Fruit fly (Drosophila melanogaster): ENCODE measurements around the gene CG31710.

CG31710 gene

DNA sequence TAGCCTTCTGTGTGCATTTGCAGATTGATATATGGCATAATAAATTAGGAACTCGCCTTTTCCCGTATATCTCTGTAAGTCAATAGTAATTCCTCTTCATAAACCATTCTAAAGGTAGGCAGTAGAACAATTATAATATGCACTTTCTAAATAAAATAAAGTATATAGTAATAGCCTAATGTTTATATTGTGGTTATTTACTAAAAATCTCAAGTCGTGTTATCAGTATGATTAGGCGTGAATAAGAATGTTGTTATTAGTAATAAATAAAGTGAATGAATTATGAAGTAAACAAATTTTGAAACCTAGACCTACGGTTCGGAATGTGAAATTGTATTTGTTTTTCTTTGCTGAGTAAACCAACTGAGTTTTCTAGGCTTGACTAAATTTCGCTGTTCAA lies 10.0 kb downstream of the CG31710 start:
- TF ChIP-seq kay (GFP tag; ENCODE audit: borderline replicate concordance) (no peak), cic (GFP tag; optimal IDR thresholded peaks at IDR 0.05) (no peak), Crg-1 (GFP tag; optimal IDR thresholded peaks at IDR 0.05) (no peak), CG14711 (tag; optimal IDR thresholded peaks at IDR 0.05) (no peak), Hr96 (GFP tag; optimal IDR thresholded peaks at IDR 0.05) (no peak), CG11617 (GFP tag; optimal IDR thresholded peaks at IDR 0.05) (no peak), Mnt (GFP tag; optimal IDR thresholded peaks at IDR 0.05) (no peak), cnc (optimal IDR thresholded peaks at IDR 0.05) (no peak), CG33017 (tag; optimal IDR thresholded peaks at IDR 0.05) (no peak), CG7101 (tag; optimal IDR thresholded peaks at IDR 0.05) (no peak), CG7045 (GFP tag; optimal IDR thresholded peaks at IDR 0.05) (no peak), tj (GFP tag; optimal IDR thresholded peaks at IDR 0.05) (no peak), CG12768 (GFP tag; optimal IDR thresholded peaks at IDR 0.05) (no peak), toe (GFP tag; optimal IDR thresholded peaks at IDR 0.05) (no peak), pad (GFP tag; optimal IDR thresholded peaks at IDR 0.05) (no peak), ovo (GFP tag; optimal IDR thresholded peaks at IDR 0.05) (no peak), Clk (GFP tag; optimal IDR thresholded peaks at IDR 0.05) (no peak), CG1620 (GFP tag; optimal IDR thresholded peaks at IDR 0.05) (no peak)

DNA sequence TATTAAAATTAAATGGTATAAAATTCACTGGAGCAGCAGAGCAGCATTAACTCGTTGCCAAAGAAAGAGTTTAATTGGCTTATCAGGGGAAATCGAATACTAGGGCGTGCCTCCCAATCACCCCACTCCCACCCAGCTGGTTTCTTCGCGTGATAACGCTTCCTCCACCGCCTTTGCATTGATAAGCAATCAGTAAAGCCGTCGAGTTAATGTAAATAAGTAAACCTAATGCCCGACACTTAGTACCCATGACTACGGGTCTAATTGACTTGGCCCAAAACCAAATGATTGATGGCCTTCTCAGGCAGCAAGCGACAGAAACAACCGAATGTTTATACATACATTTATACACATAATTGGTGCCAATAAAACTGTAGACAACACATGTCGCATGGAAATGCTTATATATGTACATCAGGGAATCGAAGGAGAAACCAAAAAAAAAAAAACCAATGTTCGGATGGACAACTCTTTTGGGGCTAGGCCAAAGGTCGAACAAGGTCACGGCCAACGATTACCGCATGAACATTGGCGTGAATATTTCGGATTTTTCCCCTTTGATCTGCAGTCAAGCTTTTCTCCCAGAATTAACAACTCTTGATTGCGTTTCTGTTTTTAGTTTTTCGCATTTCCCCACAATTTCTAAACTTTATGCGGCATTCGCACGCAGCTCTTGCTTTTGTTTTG lies 11.7 kb downstream of the CG31710 start:
- TF ChIP-seq tj (GFP tag; optimal IDR thresholded peaks at IDR 0.05) (no peak), Crg-1 (GFP tag; optimal IDR thresholded peaks at IDR 0.05) (no peak), cic (GFP tag; optimal IDR thresholded peaks at IDR 0.05) (peak; percentile 76), CG12768 (GFP tag; optimal IDR thresholded peaks at IDR 0.05) (peak; percentile 43), bab1 (GFP tag; optimal IDR thresholded peaks at IDR 0.05) (no peak), pad (GFP tag; optimal IDR thresholded peaks at IDR 0.05) (no peak), CG5204 (GFP tag; optimal IDR thresholded peaks at IDR 0.05) (no peak), CG1620 (GFP tag; optimal IDR thresholded peaks at IDR 0.05) (no peak), CG14711 (tag; optimal IDR thresholded peaks at IDR 0.05) (no peak), CG11617 (GFP tag; optimal IDR thresholded peaks at IDR 0.05) (no peak), kay (GFP tag; ENCODE audit: borderline replicate concordance) (no peak), Mnt (GFP tag; optimal IDR thresholded peaks at IDR 0.05) (peak; percentile 46), ovo (GFP tag; optimal IDR thresholded peaks at IDR 0.05) (no peak), cnc (optimal IDR thresholded peaks at IDR 0.05) (no peak), CG7045 (GFP tag; optimal IDR thresholded peaks at IDR 0.05) (no peak), Clk (GFP tag; optimal IDR thresholded peaks at IDR 0.05) (no peak)

dm6 chr2L:9692364-9693348 lies 13.1 kb downstream of the CG31710 start:
- TF ChIP-seq CG7101 (tag; optimal IDR thresholded peaks at IDR 0.05) (peak; percentile 37), CG12768 (GFP tag; optimal IDR thresholded peaks at IDR 0.05) (no peak), CG11617 (GFP tag; optimal IDR thresholded peaks at IDR 0.05) (no peak), CG33017 (tag; optimal IDR thresholded peaks at IDR 0.05) (peak; percentile 49), cic (GFP tag; optimal IDR thresholded peaks at IDR 0.05) (no peak), toe (GFP tag; optimal IDR thresholded peaks at IDR 0.05) (no peak), Hr96 (GFP tag; optimal IDR thresholded peaks at IDR 0.05) (no peak), cnc (optimal IDR thresholded peaks at IDR 0.05) (no peak), CG1620 (GFP tag; optimal IDR thresholded peaks at IDR 0.05) (no peak), pad (GFP tag; optimal IDR thresholded peaks at IDR 0.05) (no peak), CG7045 (GFP tag; optimal IDR thresholded peaks at IDR 0.05) (no peak), tj (GFP tag; optimal IDR thresholded peaks at IDR 0.05) (peak; percentile 46), Mnt (GFP tag; optimal IDR thresholded peaks at IDR 0.05) (no peak), kay (GFP tag; ENCODE audit: borderline replicate concordance) (no peak), CG5204 (GFP tag; optimal IDR thresholded peaks at IDR 0.05) (no peak), Clk (GFP tag; optimal IDR thresholded peaks at IDR 0.05) (no peak), ovo (GFP tag; optimal IDR thresholded peaks at IDR 0.05) (no peak), Crg-1 (GFP tag; optimal IDR thresholded peaks at IDR 0.05) (no peak), CG14711 (tag; optimal IDR thresholded peaks at IDR 0.05) (peak; percentile 48), bab1 (GFP tag; optimal IDR thresholded peaks at IDR 0.05) (peak; percentile 18)

DNA sequence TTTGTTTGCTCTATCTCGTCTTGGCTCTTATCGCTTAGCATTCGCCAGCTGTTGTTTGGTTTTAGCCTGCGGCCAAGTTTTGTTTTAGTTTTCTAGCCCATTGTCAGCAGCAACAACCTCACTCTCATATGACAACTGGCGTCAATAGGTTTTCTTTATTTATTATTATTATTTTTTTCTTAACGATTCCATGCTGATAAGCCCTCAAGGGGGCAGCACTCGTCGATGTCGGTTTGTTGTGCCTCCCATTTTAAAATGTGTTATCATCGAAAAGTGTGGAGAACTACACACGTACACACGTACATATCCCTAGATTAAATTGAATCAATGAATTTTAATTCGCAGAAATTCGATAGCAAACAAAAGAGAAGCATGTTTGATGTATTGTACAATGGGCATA lies 14.5 kb downstream of the CG31710 start:
- TF ChIP-seq CG14711 (tag; optimal IDR thresholded peaks at IDR 0.05) (no peak), Hr96 (GFP tag; optimal IDR thresholded peaks at IDR 0.05) (no peak), cic (GFP tag; optimal IDR thresholded peaks at IDR 0.05) (peak; percentile 64), CG12768 (GFP tag; optimal IDR thresholded peaks at IDR 0.05) (no peak), cnc (optimal IDR thresholded peaks at IDR 0.05) (no peak), Clk (GFP tag; optimal IDR thresholded peaks at IDR 0.05) (no peak), CG5204 (GFP tag; optimal IDR thresholded peaks at IDR 0.05) (no peak), kay (GFP tag; ENCODE audit: borderline replicate concordance) (peak; percentile 70), CG11617 (GFP tag; optimal IDR thresholded peaks at IDR 0.05) (no peak), CG7045 (GFP tag; optimal IDR thresholded peaks at IDR 0.05) (no peak), tj (GFP tag; optimal IDR thresholded peaks at IDR 0.05) (no peak), CG1620 (GFP tag; optimal IDR thresholded peaks at IDR 0.05) (no peak), Crg-1 (GFP tag; optimal IDR thresholded peaks at IDR 0.05) (no peak)

DNA sequence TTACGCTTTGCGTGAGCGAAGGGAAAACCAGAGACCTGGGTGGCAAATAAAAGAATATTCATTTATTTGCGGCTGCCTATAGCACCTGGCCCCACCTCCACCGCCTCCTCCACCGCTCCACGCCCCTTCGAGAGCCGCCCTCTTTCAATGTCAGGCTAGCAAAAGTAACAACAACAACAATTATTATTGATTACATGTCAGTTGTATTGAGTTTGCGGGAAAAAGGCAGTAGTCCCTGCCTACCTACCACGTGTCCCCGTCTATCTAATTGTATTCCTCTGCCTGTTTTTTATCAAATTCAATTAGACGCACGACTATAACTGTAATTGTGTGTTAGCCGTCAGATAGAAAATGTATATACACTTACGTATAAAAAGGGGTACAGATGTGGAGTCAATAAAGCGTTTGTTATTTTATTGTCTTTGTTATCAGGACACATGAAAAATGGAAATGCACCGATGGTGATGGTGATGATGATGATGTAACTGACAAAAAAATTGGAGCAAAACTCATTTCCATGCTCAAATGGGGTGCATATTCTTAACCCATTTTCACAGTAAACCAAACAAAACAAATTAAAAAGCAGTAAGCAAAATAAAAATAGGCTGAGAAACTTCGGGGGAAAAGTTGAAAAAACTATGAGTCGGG lies 15.1 kb downstream of the CG31710 start:
- TF ChIP-seq CG7045 (GFP tag; optimal IDR thresholded peaks at IDR 0.05) (no peak), toe (GFP tag; optimal IDR thresholded peaks at IDR 0.05) (no peak), CG14711 (tag; optimal IDR thresholded peaks at IDR 0.05) (no peak), Mnt (GFP tag; optimal IDR thresholded peaks at IDR 0.05) (no peak), CG11617 (GFP tag; optimal IDR thresholded peaks at IDR 0.05) (no peak), cic (GFP tag; optimal IDR thresholded peaks at IDR 0.05) (peak; percentile 16), kay (GFP tag; ENCODE audit: borderline replicate concordance) (peak; percentile 89)

All from whole organism, adult.